Fruit fly (Drosophila melanogaster): ENCODE results near the gene CG46468.

DNA sequence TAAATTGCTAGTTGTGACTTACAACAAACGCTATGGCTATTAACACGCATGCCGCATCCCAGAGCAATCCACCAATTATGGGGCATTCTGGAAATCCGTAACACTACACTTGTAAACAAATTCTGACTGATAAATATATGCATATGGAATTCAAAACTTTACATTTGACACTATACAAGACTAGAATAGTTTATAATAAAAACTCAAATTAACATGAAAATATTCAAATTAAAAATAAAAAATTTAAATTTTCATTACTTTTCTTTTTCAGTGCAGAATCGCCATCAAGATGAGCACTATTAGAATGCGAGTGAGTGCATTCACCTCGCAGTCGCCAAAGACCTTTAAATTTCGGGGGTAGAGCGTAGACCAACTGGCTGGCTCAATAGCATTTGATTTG is 20.7 kb upstream of the CG46468 start:
- TF ChIP-seq EcR (GFP tag; optimal IDR thresholded peaks at IDR 0.05) (no peak), pan (optimal IDR thresholded peaks at IDR 0.05) (no peak), CG8478 (optimal IDR thresholded peaks at IDR 0.05) (no peak), psq (optimal IDR thresholded peaks at IDR 0.05) (no peak)
